Worm (Caenorhabditis elegans) whole organism, L2 larva: ENCODE data around the gene lam-1.

Experiments
- fos-1 ChIP-seq: fragments of 150-350 bp; optimal IDR thresholded peaks from 2 replicates; lab custom pipeline; 2014; ENCODE audit warnings: missing biosample characterization, missing genetic modification characterization
- gmeb-1 ChIP-seq: fragments of 150-350 bp; optimal IDR thresholded peaks from 2 replicates; lab custom pipeline; 2014; ENCODE audit warnings: missing biosample characterization, missing genetic modification characterization
- lin-13 ChIP-seq: fragments of 150-350 bp; optimal IDR thresholded peaks from 2 replicates; lab custom pipeline; 2014; ENCODE audit warnings: missing biosample characterization, missing genetic modification reagents, missing genetic modification characterization
- mab-5 ChIP-seq: fragments of 150-350 bp; optimal IDR thresholded peaks from 2 replicates; lab custom pipeline; 2014; ENCODE audit warnings: missing biosample characterization, missing genetic modification characterization
- mbf-1 ChIP-seq: sonication (generic microtip); optimal IDR thresholded peaks from 2 replicates; lab custom pipeline; 2017; ENCODE audit warnings: missing biosample characterization, missing genetic modification characterization
- mdl-1 ChIP-seq, 2 experiments: fragments of 150-350 bp in 1 of 2; sonication (generic microtip) in 1 of 2; optimal IDR thresholded peaks; 2 replicates each; lab custom pipeline; 2017; ENCODE audit warnings: missing biosample characterization in 2 of 2, missing genetic modification characterization in 2 of 2
- nhr-10 ChIP-seq: sonication (generic microtip); optimal IDR thresholded peaks from 2 replicates; lab custom pipeline; 2017; ENCODE audit warnings: missing biosample characterization, missing genetic modification characterization
- nhr-12 ChIP-seq: fragments of 150-350 bp; optimal IDR thresholded peaks from 2 replicates; lab custom pipeline; 2014; ENCODE audit warnings: missing biosample characterization, missing genetic modification characterization
- nhr-23 ChIP-seq: fragments of 150-350 bp; optimal IDR thresholded peaks from 2 replicates; lab custom pipeline; 2014; ENCODE audit warnings: missing biosample characterization, missing genetic modification reagents, missing genetic modification characterization
- nhr-237 ChIP-seq: fragments of 150-350 bp; optimal IDR thresholded peaks from 2 replicates; lab custom pipeline; 2014; ENCODE audit warnings: missing biosample characterization, missing genetic modification characterization
- skn-1 ChIP-seq: sonication (generic microtip); optimal IDR thresholded peaks from 2 replicates; lab custom pipeline; 2017; ENCODE audit warnings: missing biosample characterization, missing genetic modification characterization
- unc-39 ChIP-seq: fragments of 150-350 bp; optimal IDR thresholded peaks from 2 replicates; lab custom pipeline; 2014; ENCODE audit warnings: missing biosample characterization, missing genetic modification characterization
- unc-62 ChIP-seq: fragments of 150-350 bp; optimal IDR thresholded peaks from 2 replicates; lab custom pipeline; 2014; ENCODE audit warnings: missing biosample characterization, missing genetic modification reagents, missing genetic modification characterization

DNA sequence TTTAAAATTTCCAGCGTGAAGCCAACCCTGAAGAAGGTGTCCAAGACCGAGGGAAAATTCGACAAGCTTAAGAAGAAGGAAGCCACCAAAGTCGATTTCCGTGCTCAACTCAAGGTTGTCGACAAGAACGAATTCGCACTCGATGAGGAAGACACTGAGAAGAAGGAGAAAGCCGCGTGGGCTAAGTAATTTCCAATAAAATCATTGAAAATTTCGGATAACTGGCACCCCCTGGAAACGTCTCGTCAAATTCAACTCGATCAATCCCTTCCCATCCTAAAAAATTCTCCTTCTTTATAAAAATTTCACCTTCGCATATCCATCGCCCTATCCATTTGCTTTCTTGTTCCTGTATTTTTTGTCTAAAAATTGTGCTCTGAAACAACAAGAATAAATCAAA is 33.6 kb downstream of the lam-1 start:
- TF ChIP-seq mab-5 (tag; lab: Kevin White, UChicago) (no peak), gmeb-1 (tag; lab: Kevin White, UChicago) (no peak), nhr-23 (no peak), nhr-12 (tag; lab: Kevin White, UChicago) (no peak), fos-1 (tag; lab: Kevin White, UChicago) (no peak), unc-62 (GFP tag; lab: Kevin White, UChicago) (no peak), skn-1 (tag; lab: Kevin White, UChicago) (no peak), lin-13 (no peak), nhr-237 (tag; lab: Kevin White, UChicago) (no peak), mbf-1 (no peak), mdl-1 (tag; optimal IDR thresholded peaks at IDR 0.05; lab: Kevin White, UChicago) (no peak), unc-39 (no peak), nhr-10 (no peak)
